Worm (Caenorhabditis elegans): ENCODE measurements around the gene F14F9.2.

The F14F9.2 gene

DNA sequence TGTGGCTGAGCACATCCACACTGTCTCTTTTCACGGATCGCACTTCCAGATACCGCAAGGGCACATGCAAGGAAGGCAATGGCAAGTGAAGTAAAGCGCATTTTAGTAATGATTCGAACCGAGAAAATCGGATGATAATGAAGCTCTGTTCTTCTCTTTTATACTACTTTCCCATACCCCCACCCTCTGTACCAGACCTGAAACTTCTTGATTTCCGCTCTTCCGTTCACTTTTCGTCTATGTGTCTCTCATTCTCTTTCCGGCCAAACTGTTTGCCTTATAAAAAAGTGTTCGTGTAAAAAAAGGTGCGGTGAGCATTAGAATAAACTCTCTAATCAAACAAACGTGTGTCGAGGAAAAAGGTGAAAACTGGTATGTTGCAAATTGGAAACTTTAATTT lies 17.2 kb downstream of the F14F9.2 start, which contains the start of gene abu-6:
Gene abu-6, minus strand, starts transcription at position 101 of the 400 bp plus-strand sequence.
- no peak for TF ChIP-seq nhr-12 (tag; optimal IDR thresholded peaks at IDR 0.05)

DNA sequence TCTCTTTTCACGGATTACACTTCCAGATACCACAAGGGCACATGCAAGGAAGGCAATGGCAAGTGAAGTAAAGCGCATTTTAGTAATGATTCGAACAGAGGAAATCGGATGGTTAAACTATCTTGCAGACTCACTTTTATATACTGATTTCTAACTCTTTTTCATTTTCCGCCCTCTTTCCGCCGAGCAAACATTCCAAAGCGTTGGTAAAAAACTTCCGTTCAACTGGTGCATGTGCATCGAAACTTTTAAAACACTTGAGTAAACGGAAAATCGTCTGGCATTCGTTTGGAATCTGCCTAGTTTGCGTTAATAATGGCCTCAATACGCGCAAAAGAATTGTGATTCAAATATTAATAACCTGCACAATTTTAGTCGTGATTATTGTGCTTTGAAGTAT lies 20.0 kb downstream of the F14F9.2 start, which contains the start of gene abu-7:
Gene abu-7, minus strand, starts transcription at position 101 of the 400 bp plus-strand sequence.
- TF ChIP-seq nhr-43 (tag; optimal IDR thresholded peaks at IDR 0.05; ENCODE audit: poor library complexity, severe bottlenecking) (no peak), fkh-2 (tag; optimal IDR thresholded peaks at IDR 0.05) (no peak), fos-1 (tag; optimal IDR thresholded peaks at IDR 0.05) (no peak), ztf-4 (tag; optimal IDR thresholded peaks at IDR 0.05) (no peak), ama-1 (optimal IDR thresholded peaks at IDR 0.05) (no peak), nhr-237 (tag; optimal IDR thresholded peaks at IDR 0.05) (no peak), nhr-23 (tag; optimal IDR thresholded peaks at IDR 0.05) (no peak), eor-1 (tag; optimal IDR thresholded peaks at IDR 0.05) (no peak), mdl-1 (tag; optimal IDR thresholded peaks at IDR 0.05) (no peak), nfya-1 (tag; optimal IDR thresholded peaks at IDR 0.05; ENCODE audit: insufficient read depth) (no peak), elt-2 (tag; optimal IDR thresholded peaks at IDR 0.05) (no peak), ceh-28 (tag; optimal IDR thresholded peaks at IDR 0.05) (no peak), jun-1 (tag; optimal IDR thresholded peaks at IDR 0.05) (no peak), ceh-82 (tag; optimal IDR thresholded peaks at IDR 0.05) (no peak), lsy-12 (tag; optimal IDR thresholded peaks at IDR 0.05) (no peak), egl-27 (tag; optimal IDR thresholded peaks at IDR 0.05) (no peak), R02D3.7 (tag; optimal IDR thresholded peaks at IDR 0.05) (no peak)

DNA sequence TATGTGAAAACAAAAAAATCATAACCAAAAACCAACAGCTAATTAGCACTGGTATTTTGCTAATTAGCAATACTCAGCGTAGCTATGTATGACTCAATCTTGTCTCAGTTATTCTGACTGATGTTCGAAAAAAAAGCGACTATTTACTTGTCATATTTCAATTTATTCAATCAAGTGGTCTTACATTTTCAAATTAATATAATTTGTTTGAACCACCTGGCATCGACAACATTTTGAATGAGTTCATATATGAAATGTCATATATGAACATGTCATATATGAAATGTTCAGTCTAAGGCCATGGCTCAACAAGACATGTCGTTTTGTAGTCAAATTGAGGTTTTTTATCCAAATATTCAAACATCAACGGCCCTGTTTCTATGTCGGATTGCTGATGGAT lies 20.8 kb downstream of the F14F9.2 start, which contains the start of gene srw-140:
Gene srw-140, plus strand, starts transcription at position 301 of the 400 bp plus-strand sequence.
- no peak for TF ChIP-seq fkh-10 (GFP tag; optimal IDR thresholded peaks at IDR 0.05)
- TF ChIP-seq ceh-9 (tag; optimal IDR thresholded peaks at IDR 0.05): no peak
- no peak for TF ChIP-seq nhr-25 (tag; optimal IDR thresholded peaks at IDR 0.05)
- no peak for TF ChIP-seq sea-2 (GFP tag; optimal IDR thresholded peaks at IDR 0.05)
- no peak for TF ChIP-seq nhr-76 (tag; optimal IDR thresholded peaks at IDR 0.05)
- TF ChIP-seq nhr-67 (tag; optimal IDR thresholded peaks at IDR 0.05): no peak
- no peak for TF ChIP-seq nhr-23 (tag; optimal IDR thresholded peaks at IDR 0.05)
- no peak for TF ChIP-seq nhr-43 (tag; optimal IDR thresholded peaks at IDR 0.05; ENCODE audit: poor library complexity, severe bottlenecking)
- TF ChIP-seq nhr-77 (tag; optimal IDR thresholded peaks at IDR 0.05): no peak
- no peak for TF ChIP-seq nhr-11 (tag; optimal IDR thresholded peaks at IDR 0.05)
- no peak for TF ChIP-seq nhr-28 (tag; optimal IDR thresholded peaks at IDR 0.05)
- no peak for TF ChIP-seq lin-39 (tag; optimal IDR thresholded peaks at IDR 0.05)
- no peak for TF ChIP-seq unc-39 (tag; optimal IDR thresholded peaks at IDR 0.05)

- no peak for TF ChIP-seq tbx-2 (tag; optimal IDR thresholded peaks at IDR 0.05)
- TF ChIP-seq nhr-43 (tag; optimal IDR thresholded peaks at IDR 0.05; ENCODE audit: poor library complexity, severe bottlenecking): no peak
- no peak for TF ChIP-seq unc-39 (tag; optimal IDR thresholded peaks at IDR 0.05)
- no peak for TF ChIP-seq fos-1 (tag; optimal IDR thresholded peaks at IDR 0.05)
- no peak for TF ChIP-seq lin-39 (tag; optimal IDR thresholded peaks at IDR 0.05)
- no peak for TF ChIP-seq ZK546.5 (tag; optimal IDR thresholded peaks at IDR 0.05)
- no peak for TF ChIP-seq mml-1 (tag; optimal IDR thresholded peaks at IDR 0.05)
- no peak for TF ChIP-seq nhr-237 (tag; optimal IDR thresholded peaks at IDR 0.05)
- no peak for TF ChIP-seq lsy-12 (tag; optimal IDR thresholded peaks at IDR 0.05)
- TF ChIP-seq eor-1 (tag; optimal IDR thresholded peaks at IDR 0.05): no peak
- TF ChIP-seq ama-1 (optimal IDR thresholded peaks at IDR 0.05): no peak
- TF ChIP-seq ceh-28 (tag; optimal IDR thresholded peaks at IDR 0.05): no peak
- no peak for TF ChIP-seq nhr-12 (tag; optimal IDR thresholded peaks at IDR 0.05)
- TF ChIP-seq ztf-4 (tag; optimal IDR thresholded peaks at IDR 0.05): no peak
- TF ChIP-seq daf-12 (tag; optimal IDR thresholded peaks at IDR 0.05): no peak
- TF ChIP-seq nhr-28 (tag; optimal IDR thresholded peaks at IDR 0.05): no peak
- TF ChIP-seq ztf-11 (tag; optimal IDR thresholded peaks at IDR 0.05): no peak
- TF ChIP-seq nhr-23 (tag; optimal IDR thresholded peaks at IDR 0.05): no peak
- TF ChIP-seq egl-5 (tag; optimal IDR thresholded peaks at IDR 0.05): no peak
Measured at ce11 chrV:5169586-5169985, 24.9 kb downstream of the F14F9.2 start, which contains the start of gene srt-64. TSS of gene srt-64 (minus strand) at chrV:5169686.

- no peak for TF ChIP-seq eor-1 (tag; optimal IDR thresholded peaks at IDR 0.05)
- no peak for TF ChIP-seq elt-1 (tag; optimal IDR thresholded peaks at IDR 0.05)
- no peak for TF ChIP-seq jun-1 (tag; optimal IDR thresholded peaks at IDR 0.05)
- TF ChIP-seq nhr-237 (tag; optimal IDR thresholded peaks at IDR 0.05): no peak
- TF ChIP-seq nhr-11 (tag; optimal IDR thresholded peaks at IDR 0.05): no peak
- TF ChIP-seq pqm-1 (tag; optimal IDR thresholded peaks at IDR 0.05): no peak
- no peak for TF ChIP-seq nhr-67 (tag; optimal IDR thresholded peaks at IDR 0.05)
- no peak for TF ChIP-seq nhr-28 (tag; optimal IDR thresholded peaks at IDR 0.05)
- TF ChIP-seq ceh-9 (tag; optimal IDR thresholded peaks at IDR 0.05): no peak
- TF ChIP-seq elt-3 (tag; optimal IDR thresholded peaks at IDR 0.05): no peak
- no peak for TF ChIP-seq mml-1 (tag; optimal IDR thresholded peaks at IDR 0.05)
- no peak for TF ChIP-seq nhr-12 (tag; optimal IDR thresholded peaks at IDR 0.05)
- no peak for TF ChIP-seq egl-5 (tag; optimal IDR thresholded peaks at IDR 0.05)
- TF ChIP-seq skn-1 (tag; optimal IDR thresholded peaks at IDR 0.05): no peak
- no peak for TF ChIP-seq pha-4 (tag; optimal IDR thresholded peaks at IDR 0.05)
- no peak for TF ChIP-seq ZK546.5 (tag; optimal IDR thresholded peaks at IDR 0.05)
- no peak for TF ChIP-seq unc-39 (tag; optimal IDR thresholded peaks at IDR 0.05)
- TF ChIP-seq lin-15B (tag; optimal IDR thresholded peaks at IDR 0.05): no peak
Measured at ce11 chrV:5172833-5173232, 28.2 kb downstream of the F14F9.2 start, which contains the start of gene srt-65. TSS of gene srt-65 (minus strand) at chrV:5172933.
